Fruit fly (Drosophila melanogaster) whole organism, embryonic: ENCODE measurements around the gene MRG15.

Experiments used
- Asciz ChIP-seq: fragments of 200-800 bp; sonication (Bioruptor generic); optimal IDR thresholded peaks from 2 replicates; lab custom pipeline; 2017; ENCODE audit warnings: missing biosample characterization, mild to moderate bottlenecking, missing genetic modification characterization, missing genetic modification reagents
- BtbVII ChIP-seq: fragments of 200-800 bp; sonication (Bioruptor generic); optimal IDR thresholded peaks from 3 replicates; lab custom pipeline; 2017; ENCODE audit warnings: missing biosample characterization, mild to moderate bottlenecking, missing genetic modification characterization
- CG10543 ChIP-seq: fragments of 200-800 bp; sonication (Bioruptor generic); optimal IDR thresholded peaks from 3 replicates; lab custom pipeline; 2017; ENCODE audit warnings: missing biosample characterization, mild to moderate bottlenecking, missing genetic modification characterization, moderate library complexity
- CG12104 ChIP-seq: fragments of 200-800 bp; sonication (Bioruptor generic); optimal IDR thresholded peaks from 3 replicates; lab custom pipeline; 2016; ENCODE audit warnings: missing biosample characterization, missing genetic modification characterization
- CG13123 ChIP-seq: fragments of 200-800 bp; sonication (Bioruptor generic); optimal IDR thresholded peaks from 2 replicates; lab custom pipeline; 2016; ENCODE audit warnings: missing biosample characterization, missing genetic modification characterization
- CG13624 ChIP-seq: fragments of 200-800 bp; sonication (Bioruptor generic); optimal IDR thresholded peaks from 2 replicates; lab custom pipeline; 2016; ENCODE audit warnings: missing biosample characterization, missing genetic modification characterization
- CG13775 ChIP-seq: fragments of 200-800 bp; sonication (Bioruptor generic); optimal IDR thresholded peaks from 3 replicates; lab custom pipeline; 2017; ENCODE audit warnings: missing biosample characterization, mild to moderate bottlenecking, missing genetic modification characterization
- CG14050 ChIP-seq: fragments of 200-800 bp; sonication (Bioruptor generic); IDR thresholded peaks from 3 replicates; pipeline ENCODE4 v1.3.6; 2022; ENCODE audit warnings: missing biosample characterization, missing genetic modification characterization
- CG1647 ChIP-seq: fragments of 200-800 bp; sonication (Bioruptor generic); optimal IDR thresholded peaks from 3 replicates; lab custom pipeline; 2016; ENCODE audit warnings: missing biosample characterization, missing genetic modification characterization
- CG17385 ChIP-seq: fragments of 200-800 bp; sonication (Bioruptor generic); optimal IDR thresholded peaks from 3 replicates; lab custom pipeline; 2018; ENCODE audit warnings: missing biosample characterization, mild to moderate bottlenecking, missing genetic modification characterization
- CG17568 ChIP-seq: fragments of 200-800 bp; sonication (Bioruptor generic); optimal IDR thresholded peaks from 2 replicates; lab custom pipeline; 2018; ENCODE audit warnings: missing biosample characterization, mild to moderate bottlenecking, missing genetic modification characterization, moderate library complexity
- CG32532 ChIP-seq: fragments of 200-800 bp; sonication (Bioruptor generic); IDR thresholded peaks from 2 replicates; pipeline ENCODE4 v1.3.6; 2022; ENCODE audit warnings: missing biosample characterization, missing genetic modification characterization
- CG33213 ChIP-seq: fragments of 200-800 bp; sonication (Bioruptor generic); optimal IDR thresholded peaks from 3 replicates; lab custom pipeline; 2016; ENCODE audit warnings: missing biosample characterization, missing genetic modification characterization
- CG42726 ChIP-seq: fragments of 200-800 bp; sonication (Bioruptor generic); IDR thresholded peaks from 2 replicates; pipeline ENCODE4 v1.3.6; 2022; ENCODE audit warnings: missing biosample characterization, missing genetic modification characterization; ENCODE audit not compliant: partially characterized antibody
- CG4328 ChIP-seq: fragments of 200-800 bp; sonication (Bioruptor generic); optimal IDR thresholded peaks from 3 replicates; lab custom pipeline; 2017; ENCODE audit warnings: missing biosample characterization, missing genetic modification reagents, missing genetic modification characterization
- CG5180 ChIP-seq: fragments of 200-800 bp; sonication (Bioruptor generic); optimal IDR thresholded peaks from 3 replicates; lab custom pipeline; 2017; ENCODE audit warnings: missing biosample characterization, missing genetic modification characterization, mild to moderate bottlenecking, moderate library complexity, missing genetic modification reagents
- CG6854 ChIP-seq: fragments of 200-800 bp; sonication (Bioruptor generic); optimal IDR thresholded peaks from 3 replicates; lab custom pipeline; 2017; ENCODE audit warnings: missing biosample characterization, mild to moderate bottlenecking, missing genetic modification characterization
- CG8290 ChIP-seq, 3 experiments: fragments of 200-800 bp; sonication (Bioruptor generic); optimal IDR thresholded peaks; 2 replicates each; lab custom pipeline; 2016 to 2019; ENCODE audit warnings: missing biosample characterization in 3 of 3, missing genetic modification characterization in 3 of 3, mild to moderate bottlenecking in 2 of 3, moderate library complexity in 1 of 3
- CG8359 ChIP-seq: fragments of 200-800 bp; sonication (Bioruptor generic); optimal IDR thresholded peaks from 2 replicates; lab custom pipeline; 2017; ENCODE audit warnings: missing biosample characterization, mild to moderate bottlenecking, missing genetic modification characterization, borderline replicate concordance
- CG9437 ChIP-seq: fragments of 200-800 bp; sonication (Bioruptor generic); optimal IDR thresholded peaks from 2 replicates; lab custom pipeline; 2018; ENCODE audit warnings: missing biosample characterization, mild to moderate bottlenecking, missing genetic modification characterization
- CrebB ChIP-seq: fragments of 200-800 bp; sonication (Bioruptor generic); optimal IDR thresholded peaks from 3 replicates; lab custom pipeline; 2018; ENCODE audit warnings: missing biosample characterization, mild to moderate bottlenecking, missing genetic modification characterization
- Fer3 ChIP-seq: fragments of 200-800 bp; sonication (Bioruptor generic); optimal IDR thresholded peaks from 2 replicates; lab custom pipeline; 2018; ENCODE audit warnings: missing biosample characterization, mild to moderate bottlenecking, missing genetic modification characterization, moderate library complexity
- NfI ChIP-seq: fragments of 200-800 bp; sonication (Bioruptor generic); optimal IDR thresholded peaks from 3 replicates; lab custom pipeline; 2018; ENCODE audit warnings: missing biosample characterization, mild to moderate bottlenecking, missing genetic modification characterization, moderate library complexity
- Sry-δ ChIP-seq: fragments of 200-800 bp; sonication (Bioruptor generic); optimal IDR thresholded peaks from 2 replicates; lab custom pipeline; 2016; ENCODE audit warnings: missing biosample characterization, missing genetic modification characterization
- Stat92E ChIP-seq, 3 experiments: fragments of >200 bp in 2 of 3; fragments of 200-800 bp in 1 of 3; sonication (Bioruptor generic) in 1 of 3; optimal IDR thresholded peaks; 2 replicates each; lab custom pipeline; 2017 to 2019; ENCODE audit warnings: missing biosample characterization in 3 of 3, missing genetic modification characterization in 3 of 3, mild to moderate bottlenecking in 1 of 3, moderate library complexity in 1 of 3
- ab ChIP-seq: fragments of 200-800 bp; sonication (Bioruptor generic); optimal IDR thresholded peaks from 2 replicates; lab custom pipeline; 2016; ENCODE audit warnings: missing biosample characterization, missing genetic modification characterization
- al ChIP-seq: fragments of 200-800 bp; sonication (Bioruptor generic); IDR thresholded peaks from 2 replicates; pipeline ENCODE4 v1.3.6; 2022; ENCODE audit warnings: missing biosample characterization, missing genetic modification characterization
- ara ChIP-seq: fragments of 200-800 bp; sonication (Bioruptor generic); IDR thresholded peaks from 2 replicates; pipeline ENCODE4 v1.3.6; 2022; ENCODE audit warnings: missing biosample characterization, missing genetic modification characterization
- chm ChIP-seq: fragments of 200-800 bp; sonication (Bioruptor generic); IDR thresholded peaks from 2 replicates; pipeline ENCODE4 v1.3.6; 2022; ENCODE audit warnings: missing biosample characterization, missing genetic modification characterization
- disco-r ChIP-seq: fragments of 200-800 bp; sonication (Bioruptor generic); optimal IDR thresholded peaks from 2 replicates; lab custom pipeline; 2016; ENCODE audit warnings: missing biosample characterization, missing genetic modification characterization
- dm ChIP-seq: fragments of 200-800 bp; sonication (Bioruptor generic); optimal IDR thresholded peaks from 3 replicates; lab custom pipeline; 2016; ENCODE audit warnings: missing biosample characterization, missing genetic modification characterization
- gcm ChIP-seq: fragments of 200-800 bp; sonication (Bioruptor generic); optimal IDR thresholded peaks from 2 replicates; lab custom pipeline; 2019; ENCODE audit warnings: missing biosample characterization, mild to moderate bottlenecking, missing genetic modification characterization, moderate library complexity
- gsb ChIP-seq: fragments of 200-800 bp; sonication (Bioruptor generic); IDR thresholded peaks from 2 replicates; pipeline ENCODE4 v1.3.6; 2022; ENCODE audit warnings: missing biosample characterization, missing genetic modification characterization
- jing ChIP-seq: fragments of 200-800 bp; sonication (Bioruptor generic); optimal IDR thresholded peaks from 2 replicates; lab custom pipeline; 2018; ENCODE audit warnings: missing biosample characterization, mild to moderate bottlenecking, missing genetic modification characterization
- mirr ChIP-seq: fragments of 200-800 bp; sonication (Bioruptor generic); optimal IDR thresholded peaks from 3 replicates; lab custom pipeline; 2018; ENCODE audit warnings: missing biosample characterization, mild to moderate bottlenecking, missing genetic modification characterization
- nerfin-1 ChIP-seq: fragments of 200-800 bp; sonication (Bioruptor generic); optimal IDR thresholded peaks from 3 replicates; lab custom pipeline; 2019; ENCODE audit warnings: missing biosample characterization, mild to moderate bottlenecking, missing genetic modification characterization, moderate library complexity
- p53 ChIP-seq: fragments of 200-800 bp; sonication (Bioruptor generic); optimal IDR thresholded peaks from 2 replicates; lab custom pipeline; 2016; ENCODE audit warnings: missing biosample characterization, missing genetic modification characterization
- pho ChIP-seq: fragments of 200-800 bp; sonication (Bioruptor generic); optimal IDR thresholded peaks from 2 replicates; lab custom pipeline; 2016; ENCODE audit warnings: missing biosample characterization, missing genetic modification characterization
- row ChIP-seq: fragments of 200-800 bp; sonication (Bioruptor generic); IDR thresholded peaks from 3 replicates; pipeline ENCODE4 v1.3.6; 2022; ENCODE audit warnings: missing biosample characterization, missing genetic modification characterization
- sc ChIP-seq, 3 experiments: fragments of >200 bp in 2 of 3; fragments of 200-800 bp in 1 of 3; sonication (Bioruptor generic) in 1 of 3; optimal IDR thresholded peaks; 2 replicates in 2 of 3; 3 replicates in 1 of 3; lab custom pipeline; 2017; ENCODE audit warnings: mild to moderate bottlenecking in 1 of 3, missing biosample characterization in 1 of 3, missing genetic modification characterization in 1 of 3, missing genetic modification reagents in 1 of 3
- tll ChIP-seq, 2 experiments: fragments of 200-800 bp in 1 of 2; fragments of >200 bp in 1 of 2; sonication (Bioruptor generic) in 1 of 2; optimal IDR thresholded peaks; 2 replicates each; lab custom pipeline; 2017 to 2019; ENCODE audit warnings: missing biosample characterization in 2 of 2, missing genetic modification characterization in 2 of 2, mild to moderate bottlenecking in 1 of 2, moderate library complexity in 1 of 2
- trem ChIP-seq: fragments of 200-800 bp; optimal IDR thresholded peaks from 3 replicates; lab custom pipeline; 2019; ENCODE audit warnings: missing biosample characterization, mild to moderate bottlenecking, missing genetic modification characterization, moderate library complexity
- unc-4 ChIP-seq: fragments of 200-800 bp; sonication (Bioruptor generic); IDR thresholded peaks from 2 replicates; pipeline ENCODE4 v1.3.6; 2022; ENCODE audit warnings: missing biosample characterization, missing genetic modification characterization; ENCODE audit not compliant: partially characterized antibody
- vfl ChIP-seq: fragments of 200-800 bp; sonication (Bioruptor generic); optimal IDR thresholded peaks from 2 replicates; lab custom pipeline; 2016; ENCODE audit warnings: missing biosample characterization, missing genetic modification characterization
- zen ChIP-seq: fragments of 200-800 bp; sonication (Bioruptor generic); optimal IDR thresholded peaks from 3 replicates; lab custom pipeline; 2018; ENCODE audit warnings: missing biosample characterization, mild to moderate bottlenecking, missing genetic modification characterization, moderate library complexity
- zen2 ChIP-seq: fragments of 200-800 bp; sonication (Bioruptor generic); IDR thresholded peaks from 3 replicates; pipeline ENCODE4 v1.3.6; 2022; ENCODE audit warnings: missing biosample characterization, missing genetic modification characterization; ENCODE audit not compliant: partially characterized antibody
- zf30C ChIP-seq: fragments of 200-800 bp; sonication (Bioruptor generic); optimal IDR thresholded peaks from 3 replicates; lab custom pipeline; 2018; ENCODE audit warnings: missing biosample characterization, mild to moderate bottlenecking, missing genetic modification characterization

Gene MRG15

dm6 chr3R:15229329-15229876, 48.5 kb downstream of the MRG15 start, which contains the start of the genes Art3 and mRpS10 (continued):
- TF ChIP-seq jing (GFP tag; lab: Kevin White, UChicago) (peak; percentile 100), CG12104 (GFP tag; lab: Kevin White, UChicago) (peak; percentile 100), CG17385 (GFP tag; lab: Kevin White, UChicago) (peak; percentile 100), zf30C (peak; percentile 72), CG13624 (GFP tag; lab: Kevin White, UChicago) (peak; percentile 100), BtbVII (GFP tag; lab: Kevin White, UChicago) (peak; percentile 100), CG4328 (peak; percentile 100), mirr (peak; percentile 100), gsb (GFP tag; lab: Robert Waterston, UW) (peak; percentile 100), unc-4 (GFP tag; lab: Robert Waterston, UW) (0 out of 2 replicates have a peak, but pooled peaks have one; percentile 30), chm (GFP tag; lab: Robert Waterston, UW) (peak; percentile 100), CG9437 (GFP tag; lab: Kevin White, UChicago) (peak; percentile 98), Asciz (GFP tag; lab: Kevin White, UChicago) (peak; percentile 100), disco-r (GFP tag; lab: Kevin White, UChicago) (peak; percentile 100), CG13123 (GFP tag; lab: Kevin White, UChicago) (peak; percentile 100), CG8290 (GFP tag; optimal IDR thresholded peaks at IDR 0.05; lab: Kevin White, UChicago) (peak; percentile 100), CG8290 (tag; optimal IDR thresholded peaks at IDR 0.05; lab: Kevin White, UChicago) (peak; percentile 99 to 100), zen (tag; lab: Kevin White, UChicago) (peak; percentile 100), vfl (GFP tag; lab: Kevin White, UChicago) (peak; percentile 99), gcm (peak; percentile 100), trem (tag; lab: Kevin White, UChicago) (peak; percentile 98), dm (GFP tag; lab: Kevin White, UChicago) (peak; percentile 100), pho (GFP tag; lab: Kevin White, UChicago) (peak; percentile 100), CG14050 (GFP tag; lab: Robert Waterston, UW) (peak; percentile 100), ab (GFP tag; lab: Kevin White, UChicago) (peak; percentile 98), nerfin-1 (tag; lab: Kevin White, UChicago) (peak; percentile 100), ara (peak; percentile 100), CrebB (tag; lab: Kevin White, UChicago) (peak; percentile 100), Sry-δ (GFP tag; lab: Kevin White, UChicago) (peak; percentile 91), CG42726 (GFP tag; lab: Robert Waterston, UW) (0 out of 2 replicates have a peak, but pooled peaks have one; percentile 36), zen2 (GFP tag; lab: Robert Waterston, UW) (no peak), CG6854 (GFP tag; lab: Kevin White, UChicago) (peak; percentile 99), p53 (GFP tag; lab: Kevin White, UChicago) (peak; percentile 99), CG5180 (GFP tag; lab: Kevin White, UChicago) (peak; percentile 94), CG1647 (peak; percentile 100), CG13775 (peak; percentile 100), CG8359 (GFP tag; lab: Kevin White, UChicago) (peak; percentile 97), CG17568 (GFP tag; lab: Kevin White, UChicago) (no peak), CG33213 (peak; percentile 100), sc (optimal IDR thresholded peaks at IDR 0.05; lab: Kevin White, UChicago) (no peak), sc (GFP tag; optimal IDR thresholded peaks at IDR 0.05; lab: Kevin White, UChicago) (peak; percentile 100), CG32532 (GFP tag; lab: Robert Waterston, UW) (peak; percentile 100), CG10543 (GFP tag; lab: Kevin White, UChicago) (peak; percentile 100), al (peak; percentile 100), NfI (GFP tag; lab: Kevin White, UChicago) (peak; percentile 100), Stat92E (GFP tag; optimal IDR thresholded peaks at IDR 0.05; lab: Kevin White, UChicago) (peak in 1 of 3 experiments; percentile 100), row (GFP tag; lab: Robert Waterston, UW) (peak; percentile 100), Fer3 (tag; lab: Kevin White, UChicago) (peak; percentile 100), tll (GFP tag; optimal IDR thresholded peaks at IDR 0.05; lab: Kevin White, UChicago) (peak; percentile 3 to 96)
